Worm (Caenorhabditis elegans): Measurements from ENCODE around the gene H01G02.3.

Gene H01G02.3

DNA sequence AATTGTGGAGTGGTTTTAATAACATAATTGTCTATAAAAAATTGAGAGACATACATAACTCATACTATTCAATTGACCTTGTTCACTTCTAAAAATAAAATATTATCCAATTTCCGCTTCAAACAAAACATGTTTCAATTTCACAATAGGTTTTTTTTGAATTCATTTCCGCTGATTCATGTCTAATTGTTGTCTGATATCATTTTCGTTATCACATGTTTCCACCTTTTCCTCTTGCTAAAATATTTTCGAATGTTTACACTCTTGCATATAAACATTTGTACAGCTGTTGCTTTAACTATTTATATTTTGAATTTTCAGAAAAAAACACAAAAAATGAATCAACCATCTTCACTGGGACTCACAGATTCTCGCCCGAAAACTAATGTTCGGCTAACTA lies 47.1 kb downstream of the H01G02.3 start, which contains the start of gene gem-4:
TSS of gene gem-4 (plus strand) at position 301 of the 400 bp plus-strand sequence.
- TF ChIP-seq elt-3 (tag; optimal IDR thresholded peaks at IDR 0.05): no peak

DNA sequence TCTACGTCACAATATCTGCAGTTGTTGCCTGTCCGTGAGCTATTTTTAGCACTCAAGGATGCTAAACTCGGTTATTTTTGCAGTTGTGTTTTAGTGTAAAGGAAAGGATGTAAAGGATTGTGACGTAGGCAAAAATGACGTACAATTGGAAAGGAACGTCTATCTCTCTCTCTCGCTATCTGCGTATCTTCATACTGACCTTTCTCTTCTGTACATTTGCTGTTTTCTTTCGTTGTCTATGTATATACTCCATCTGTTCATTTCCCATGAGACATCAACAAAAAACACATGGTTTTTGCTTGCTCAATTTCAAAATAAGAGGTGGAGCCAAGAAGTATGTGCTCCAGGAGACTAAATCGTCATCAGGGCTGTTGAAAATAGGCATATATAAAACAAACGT lies 48.1 kb downstream of the H01G02.3 start:
- TF ChIP-seq zip-8 (tag; optimal IDR thresholded peaks at IDR 0.05) (peak; percentile 4), nhr-237 (tag; optimal IDR thresholded peaks at IDR 0.05) (no peak)

- TF ChIP-seq nhr-2 (tag; optimal IDR thresholded peaks at IDR 0.05) (peak; percentile 96), nhr-76 (tag; optimal IDR thresholded peaks at IDR 0.05) (no peak), sptf-1 (tag; optimal IDR thresholded peaks at IDR 0.05) (no peak), zip-8 (tag; optimal IDR thresholded peaks at IDR 0.05) (peak; percentile 50), M03D4.4 (tag; optimal IDR thresholded peaks at IDR 0.05) (no peak), mls-2 (tag; optimal IDR thresholded peaks at IDR 0.05) (no peak), ztf-11 (tag; optimal IDR thresholded peaks at IDR 0.05) (no peak), nhr-12 (tag; optimal IDR thresholded peaks at IDR 0.05) (no peak), bed-3 (GFP tag; optimal IDR thresholded peaks at IDR 0.05) (no peak), sem-2 (GFP tag; optimal IDR thresholded peaks at IDR 0.05) (no peak), ceh-83 (GFP tag; optimal IDR thresholded peaks at IDR 0.05) (no peak), elt-1 (tag; optimal IDR thresholded peaks at IDR 0.05; ENCODE audit: borderline replicate concordance, insufficient read depth) (no peak), pha-4 (tag; optimal IDR thresholded peaks at IDR 0.05) (no peak), elt-3 (tag; optimal IDR thresholded peaks at IDR 0.05) (no peak), lin-32 (GFP tag; optimal IDR thresholded peaks at IDR 0.05) (no peak), ceh-39 (tag; optimal IDR thresholded peaks at IDR 0.05) (no peak), unc-39 (tag; optimal IDR thresholded peaks at IDR 0.05) (no peak), lsy-2 (tag; optimal IDR thresholded peaks at IDR 0.05) (no peak), blmp-1 (tag; optimal IDR thresholded peaks at IDR 0.05) (no peak), mep-1 (tag; optimal IDR thresholded peaks at IDR 0.05) (no peak), drap-1 (GFP tag; optimal IDR thresholded peaks at IDR 0.05) (no peak), lin-13 (tag; optimal IDR thresholded peaks at IDR 0.05) (no peak), tbx-8 (GFP tag; optimal IDR thresholded peaks at IDR 0.05) (no peak), flh-1 (GFP tag; optimal IDR thresholded peaks at IDR 0.05) (no peak), nhr-28 (tag; optimal IDR thresholded peaks at IDR 0.05) (no peak), cnd-1 (tag; optimal IDR thresholded peaks at IDR 0.05) (peak; percentile 88), nhr-237 (tag; optimal IDR thresholded peaks at IDR 0.05) (no peak), hlh-1 (tag; optimal IDR thresholded peaks at IDR 0.05) (peak; percentile 16), snpc-4 (tag; optimal IDR thresholded peaks at IDR 0.05) (no peak), unc-120 (tag; optimal IDR thresholded peaks at IDR 0.05; ENCODE audit: poor library complexity, severe bottlenecking) (no peak), unc-62 (GFP tag; optimal IDR thresholded peaks at IDR 0.05) (no peak), ceh-43 (GFP tag; optimal IDR thresholded peaks at IDR 0.05) (no peak), ces-1 (GFP tag; optimal IDR thresholded peaks at IDR 0.05) (peak; percentile 23), ham-2 (GFP tag; optimal IDR thresholded peaks at IDR 0.05) (no peak), mab-5 (tag; optimal IDR thresholded peaks at IDR 0.05) (no peak)
Observed at ce11 chrIV:11743813-11744212, 48.6 kb downstream of the H01G02.3 start.

DNA sequence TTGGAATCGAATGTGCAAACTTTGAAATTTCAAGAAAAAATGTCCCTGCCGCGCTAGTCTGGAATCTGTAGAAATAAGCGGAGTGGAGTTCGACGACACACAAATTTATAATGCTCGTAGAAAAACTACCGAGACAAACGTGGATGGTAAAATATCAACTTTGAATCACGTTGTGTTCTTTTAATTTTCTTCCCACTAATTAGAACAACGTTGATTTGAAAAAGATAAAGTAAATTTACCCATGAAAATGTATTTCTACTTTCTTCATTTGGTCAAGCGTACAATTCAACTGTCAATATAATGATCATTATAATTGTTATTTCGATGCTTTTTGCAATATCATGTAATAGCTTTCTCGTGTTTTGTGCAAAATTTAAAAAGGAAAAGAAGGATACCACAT lies 50.0 kb downstream of the H01G02.3 start, which contains the start of gene K01A6.5:
TSS of gene K01A6.5 (plus strand) at position 301 of the 400 bp plus-strand sequence.
- TF ChIP-seq ham-2 (GFP tag; optimal IDR thresholded peaks at IDR 0.05): no peak
- TF ChIP-seq nhr-2 (tag; optimal IDR thresholded peaks at IDR 0.05): no peak
- no peak for TF ChIP-seq elt-3 (tag; optimal IDR thresholded peaks at IDR 0.05)
- TF ChIP-seq M03D4.4 (tag; optimal IDR thresholded peaks at IDR 0.05): no peak
- TF ChIP-seq bed-3 (GFP tag; optimal IDR thresholded peaks at IDR 0.05): no peak
- TF ChIP-seq ceh-39 (tag; optimal IDR thresholded peaks at IDR 0.05): no peak
- TF ChIP-seq sem-2 (GFP tag; optimal IDR thresholded peaks at IDR 0.05): no peak
- no peak for TF ChIP-seq pha-4 (tag; optimal IDR thresholded peaks at IDR 0.05)
- no peak for TF ChIP-seq zip-8 (tag; optimal IDR thresholded peaks at IDR 0.05)
- TF ChIP-seq lin-32 (GFP tag; optimal IDR thresholded peaks at IDR 0.05): no peak
- TF ChIP-seq ces-1 (GFP tag; optimal IDR thresholded peaks at IDR 0.05): no peak
